Fruit fly (Drosophila melanogaster) whole organism, wandering third instar larva: ENCODE data around the gene CG42780.

Experiments used
- Abd-B ChIP-seq: fragments of >200 bp; optimal IDR thresholded peaks from 2 replicates; lab custom pipeline; 2017; ENCODE audit warnings: missing biosample characterization, missing genetic modification characterization
- CG32264 ChIP-seq: fragments of 200-800 bp; sonication (Bioruptor generic); optimal IDR thresholded peaks from 2 replicates; lab custom pipeline; 2016; ENCODE audit warnings: missing biosample characterization, missing genetic modification characterization
- CG9705 ChIP-seq: fragments of 200-800 bp; sonication (Bioruptor generic); optimal IDR thresholded peaks from 2 replicates; lab custom pipeline; 2018; ENCODE audit warnings: missing biosample characterization, mild to moderate bottlenecking, missing genetic modification characterization
- CrebA ChIP-seq: fragments of 200-800 bp; sonication (Bioruptor generic); optimal IDR thresholded peaks from 2 replicates; lab custom pipeline; 2016; ENCODE audit warnings: missing biosample characterization, mild to moderate bottlenecking, missing genetic modification characterization, borderline replicate concordance
- Dfd ChIP-seq: fragments of >200 bp; optimal IDR thresholded peaks from 2 replicates; lab custom pipeline; 2017; ENCODE audit warnings: missing biosample characterization, missing genetic modification characterization
- Dif ChIP-seq: fragments of 200-275, 200-300 bp; sonication (Bioruptor generic); optimal IDR thresholded peaks from 2 replicates; lab custom pipeline; 2018; ENCODE audit warnings: missing biosample characterization, missing genetic modification characterization; ENCODE audit not compliant: partially characterized antibody
- GATAd ChIP-seq: sonication (Bioruptor generic); optimal IDR thresholded peaks from 2 replicates; lab custom pipeline; 2016; ENCODE audit warnings: missing biosample characterization, missing genetic modification characterization
- HLH106 ChIP-seq: fragments of 200-800 bp; optimal IDR thresholded peaks from 3 replicates; lab custom pipeline; 2019; ENCODE audit warnings: missing biosample characterization, mild to moderate bottlenecking, missing genetic modification characterization, moderate library complexity
- Hnf4 ChIP-seq: fragments of 200-800 bp; sonication (Bioruptor generic); optimal IDR thresholded peaks from 2 replicates; lab custom pipeline; 2016; ENCODE audit warnings: missing biosample characterization, mild to moderate bottlenecking, missing genetic modification characterization
- Hr78 ChIP-seq: fragments of >200 bp; optimal IDR thresholded peaks from 2 replicates; lab custom pipeline; 2017; ENCODE audit warnings: missing biosample characterization, missing genetic modification characterization
- Hr83 ChIP-seq: fragments of 200-300 bp; sonication (Bioruptor generic); optimal IDR thresholded peaks from 2 replicates; lab custom pipeline; 2016; ENCODE audit warnings: missing biosample characterization, mild to moderate bottlenecking, missing genetic modification characterization, moderate library complexity; ENCODE audit not compliant: poor library complexity, severe bottlenecking
- Jra ChIP-seq: sonication (Bioruptor generic); optimal IDR thresholded peaks from 2 replicates; lab custom pipeline; 2016; ENCODE audit warnings: missing biosample characterization, missing genetic modification characterization
- Mio ChIP-seq: sonication (Bioruptor generic); optimal IDR thresholded peaks from 2 replicates; lab custom pipeline; 2016; ENCODE audit warnings: missing biosample characterization, missing genetic modification characterization
- Myc ChIP-seq: fragments of >200 bp; optimal IDR thresholded peaks from 2 replicates; lab custom pipeline; 2017
- N ChIP-seq: fragments of >200 bp; optimal IDR thresholded peaks from 2 replicates; lab custom pipeline; 2018; ENCODE audit warnings: missing biosample characterization, missing external identifiers, missing genetic modification characterization
- OdsH ChIP-seq: fragments of 200-800 bp; sonication (Bioruptor generic); optimal IDR thresholded peaks from 2 replicates; lab custom pipeline; 2016; ENCODE audit warnings: missing biosample characterization, mild to moderate bottlenecking, missing genetic modification characterization
- Rel ChIP-seq, 2 experiments: fragments of 200-800 bp; sonication (Bioruptor generic) in 1 of 2; optimal IDR thresholded peaks; 2 replicates in 1 of 2; 3 replicates in 1 of 2; lab custom pipeline; 2016 to 2019; ENCODE audit warnings: mild to moderate bottlenecking in 2 of 2, missing biosample characterization in 2 of 2, missing genetic modification characterization in 2 of 2, moderate library complexity in 1 of 2
- Sp1 ChIP-seq: fragments of 200-800 bp; sonication (Bioruptor generic); optimal IDR thresholded peaks from 3 replicates; lab custom pipeline; 2019; ENCODE audit warnings: missing biosample characterization, mild to moderate bottlenecking, missing genetic modification characterization, moderate library complexity
- Vsx2 ChIP-seq: fragments of 200-300, 225-300 bp; sonication (Bioruptor generic); optimal IDR thresholded peaks from 2 replicates; lab custom pipeline; 2018; ENCODE audit warnings: missing biosample characterization, missing genetic modification characterization; ENCODE audit not compliant: partially characterized antibody
- dl ChIP-seq, 2 experiments: fragments of 175-275, 200-275 bp in 1 of 2; fragments of 200-275 bp in 1 of 2; sonication (Bioruptor generic); optimal IDR thresholded peaks; lab custom pipeline; 2018; ENCODE audit warnings: mild to moderate bottlenecking in 2 of 2, missing biosample characterization in 2 of 2, missing genetic modification characterization in 2 of 2, moderate library complexity in 2 of 2; ENCODE audit not compliant: partially characterized antibody in 2 of 2, insufficient read depth in 1 of 2
- dsf ChIP-seq: sonication (Bioruptor generic); optimal IDR thresholded peaks from 2 replicates; lab custom pipeline; 2016; ENCODE audit warnings: missing biosample characterization, missing genetic modification characterization, borderline replicate concordance
- ey ChIP-seq: fragments of 200-800 bp; sonication (Bioruptor generic); optimal IDR thresholded peaks from 2 replicates; lab custom pipeline; 2016; ENCODE audit warnings: missing biosample characterization, missing genetic modification characterization
- foxo ChIP-seq, 2 experiments: fragments of 200-800 bp; sonication (Bioruptor generic); optimal IDR thresholded peaks; 2 replicates in 1 of 2; 3 replicates in 1 of 2; lab custom pipeline; 2016 to 2017; ENCODE audit warnings: missing biosample characterization in 2 of 2, missing genetic modification characterization in 2 of 2
- fru ChIP-seq: fragments of 200-800 bp; sonication (Bioruptor generic); optimal IDR thresholded peaks from 3 replicates; lab custom pipeline; 2016; ENCODE audit warnings: missing biosample characterization, mild to moderate bottlenecking, missing genetic modification characterization
- h ChIP-seq: fragments of 200-800 bp; sonication (Bioruptor generic); optimal IDR thresholded peaks from 3 replicates; lab custom pipeline; 2016; ENCODE audit warnings: missing biosample characterization, mild to moderate bottlenecking, missing genetic modification characterization
- jim ChIP-seq: fragments of 175-275, 200-325 bp; sonication (Bioruptor generic); optimal IDR thresholded peaks from 2 replicates; lab custom pipeline; 2016; ENCODE audit warnings: missing biosample characterization, mild to moderate bottlenecking, missing genetic modification characterization
- lola ChIP-seq: fragments of >200 bp; optimal IDR thresholded peaks from 2 replicates; lab custom pipeline; 2017; ENCODE audit warnings: missing biosample characterization, missing genetic modification characterization
- pan ChIP-seq: fragments of >200 bp; optimal IDR thresholded peaks from 2 replicates; lab custom pipeline; 2017
- psq ChIP-seq: fragments of 200-800 bp; sonication (Bioruptor generic); optimal IDR thresholded peaks from 3 replicates; lab custom pipeline; 2017; ENCODE audit warnings: missing biosample characterization, mild to moderate bottlenecking, missing genetic modification characterization, moderate library complexity
- sage ChIP-seq: fragments of 200-800 bp; sonication (Bioruptor generic); optimal IDR thresholded peaks from 2 replicates; lab custom pipeline; 2016; ENCODE audit warnings: missing biosample characterization, mild to moderate bottlenecking, missing genetic modification characterization
- sv ChIP-seq: fragments of 200-800 bp; sonication (Bioruptor generic); optimal IDR thresholded peaks from 3 replicates; lab custom pipeline; 2016; ENCODE audit warnings: missing biosample characterization, missing genetic modification characterization
- tai ChIP-seq: sonication (Bioruptor generic); optimal IDR thresholded peaks from 2 replicates; lab custom pipeline; 2016; ENCODE audit warnings: missing biosample characterization, missing genetic modification characterization
- usp ChIP-seq: fragments of >200 bp; optimal IDR thresholded peaks from 2 replicates; lab custom pipeline; 2017; ENCODE audit warnings: missing biosample characterization, missing genetic modification characterization
- woc ChIP-seq: sonication (Bioruptor generic); optimal IDR thresholded peaks from 2 replicates; lab custom pipeline; 2016; ENCODE audit warnings: missing biosample characterization, mild to moderate bottlenecking, missing genetic modification characterization

CG42780 gene

DNA sequence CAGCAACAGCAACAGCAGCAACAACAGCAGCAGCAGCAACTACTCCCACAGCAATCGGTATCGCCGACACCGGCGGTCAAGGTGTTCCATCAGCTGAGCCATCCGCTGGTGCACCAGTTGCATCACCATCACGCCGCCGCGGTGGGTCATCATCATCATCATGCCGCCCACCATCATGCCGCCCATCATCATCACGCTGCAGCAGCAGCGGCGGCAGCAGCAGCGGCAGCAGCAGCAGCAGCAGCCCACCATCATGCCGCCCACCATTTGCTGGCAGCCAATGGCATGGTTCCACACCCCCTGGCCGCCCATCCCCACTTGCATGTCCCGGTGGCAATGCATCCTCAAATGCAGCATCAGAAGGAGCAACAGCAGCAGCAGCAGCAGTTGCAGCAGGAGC, 23.2 kb downstream of the CG42780 start:
- no peak for TF ChIP-seq lola (GFP tag; lab: Kevin White, UChicago)
- TF ChIP-seq Sp1, result no peak
- no peak for TF ChIP-seq Vsx2
- TF ChIP-seq CG32264 (GFP tag; lab: Kevin White, UChicago), result no peak
- TF ChIP-seq ey (GFP tag; lab: Kevin White, UChicago), result no peak
- TF ChIP-seq Hnf4, result no peak
- no peak for TF ChIP-seq Jra (GFP tag; lab: Kevin White, UChicago)
- no peak for TF ChIP-seq Myc (lab: Kevin White, UChicago)
- no peak for TF ChIP-seq Dfd (GFP tag; lab: Kevin White, UChicago)
- TF ChIP-seq psq, result no peak
- TF ChIP-seq GATAd (GFP tag; lab: Kevin White, UChicago), result no peak

DNA sequence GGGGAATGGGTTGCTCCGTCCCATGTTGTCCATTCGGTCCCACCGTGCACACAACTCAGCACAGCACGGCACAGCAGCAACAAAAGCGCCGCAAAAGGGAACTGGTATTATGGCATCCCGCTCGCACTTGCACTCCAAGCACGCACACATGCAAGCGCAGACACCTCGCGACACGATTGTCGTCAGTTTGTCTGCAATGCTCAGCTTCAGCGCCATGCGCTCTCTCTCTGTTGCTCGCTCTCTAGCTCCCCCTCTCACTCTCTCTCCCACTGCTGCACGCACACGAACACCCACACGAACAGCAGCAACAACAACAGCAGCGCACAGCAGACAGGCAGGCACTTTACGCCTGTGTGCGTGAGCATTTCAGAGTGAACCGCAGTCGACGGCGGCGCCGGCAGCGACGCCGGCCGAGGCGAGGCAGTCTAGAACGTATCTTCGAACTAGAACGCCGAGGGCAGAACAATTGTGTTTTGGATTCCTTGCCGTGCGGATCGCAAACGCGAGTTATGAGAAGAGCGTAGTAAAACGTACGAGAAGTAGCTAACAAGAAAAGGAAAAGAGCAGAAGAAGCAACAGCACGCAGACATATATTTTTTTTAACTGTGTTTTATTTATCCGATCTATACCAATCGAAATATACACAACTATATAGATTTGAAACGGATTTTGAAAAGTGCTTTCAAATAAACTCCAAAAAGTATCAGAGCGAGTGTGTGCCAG, 24.4 kb downstream of the CG42780 start, which contains the start of gene brk:
Gene brk (plus strand): TSS at position 462 of the 723 bp plus-strand sequence.
- TF ChIP-seq woc (peak; percentile 46), tai (GFP tag; lab: Kevin White, UChicago) (peak; percentile 25), Hnf4 (peak; percentile 45), HLH106 (tag; lab: Kevin White, UChicago) (no peak), sage (GFP tag; lab: Kevin White, UChicago) (no peak), sv (GFP tag; lab: Kevin White, UChicago) (no peak), CrebA (GFP tag; lab: Kevin White, UChicago) (no peak), h (GFP tag; lab: Kevin White, UChicago) (peak; percentile 70), OdsH (GFP tag; lab: Kevin White, UChicago) (no peak), Dif (GFP tag; lab: Kevin White, UChicago) (peak; percentile 94), Rel (GFP tag; optimal IDR thresholded peaks at IDR 0.05; lab: Kevin White, UChicago) (peak; percentile 11), Rel (tag; optimal IDR thresholded peaks at IDR 0.05; lab: Kevin White, UChicago) (peak; percentile 39), Mio (no peak), foxo (GFP tag; optimal IDR thresholded peaks at IDR 0.05; lab: Kevin White, UChicago) (peak in 1 of 2 experiments; percentile 17), Hr78 (GFP tag; lab: Kevin White, UChicago) (no peak), CG9705 (GFP tag; lab: Kevin White, UChicago) (no peak), fru (GFP tag; lab: Kevin White, UChicago) (peak; percentile 33), Myc (lab: Kevin White, UChicago) (no peak), pan (lab: Kevin White, UChicago) (no peak), Dfd (GFP tag; lab: Kevin White, UChicago) (no peak), CG32264 (GFP tag; lab: Kevin White, UChicago) (no peak), Hr83 (GFP tag; lab: Kevin White, UChicago) (peak; percentile 71), psq (peak; percentile 28), jim (GFP tag; lab: Kevin White, UChicago) (no peak), Jra (GFP tag; lab: Kevin White, UChicago) (no peak), usp (no peak), lola (GFP tag; lab: Kevin White, UChicago) (no peak), Vsx2 (peak; percentile 88), N (GFP tag; lab: Kevin White, UChicago) (peak; percentile 43), dsf (no peak), Abd-B (GFP tag; lab: Kevin White, UChicago) (peak; percentile 43), dl (GFP tag; optimal IDR thresholded peaks at IDR 0.05; lab: Kevin White, UChicago; ENCODE audit: insufficient read depth in 1 of 2, partially characterized antibody in 2 of 2) (peak; percentile 91 to 92)
